Worm (Caenorhabditis elegans): ENCODE results near the gene K03A1.4.

ce11 chrX:7271968-7272367 is 26.6 kb downstream of the K03A1.4 start, which contains the start of gene F46H5.11:
- no peak for TF ChIP-seq ama-1 (optimal IDR thresholded peaks at IDR 0.05)
- no peak for TF ChIP-seq tbx-11 (GFP tag; IDR thresholded peaks at IDR 0.05)
- TF ChIP-seq ceh-13 (GFP tag; optimal IDR thresholded peaks at IDR 0.05), result no peak
- no peak for TF ChIP-seq hmg-4 (GFP tag; optimal IDR thresholded peaks at IDR 0.05)
- no peak for TF ChIP-seq ceh-36 (tag; optimal IDR thresholded peaks at IDR 0.05)
- no peak for TF ChIP-seq scrt-1 (GFP tag; IDR thresholded peaks at IDR 0.05)
- TF ChIP-seq flt-1 (GFP tag; IDR thresholded peaks at IDR 0.05), result no peak
- TF ChIP-seq ets-7 (tag; optimal IDR thresholded peaks at IDR 0.05), result no peak
- no peak for TF ChIP-seq F13C5.2 (tag; optimal IDR thresholded peaks at IDR 0.05)
- no peak for TF ChIP-seq tbx-37 (GFP tag; conservative IDR thresholded peaks at IDR 0.05)
- TF ChIP-seq B0310.2 (tag; optimal IDR thresholded peaks at IDR 0.05), result no peak
- no peak for TF ChIP-seq sea-1 (GFP tag; conservative IDR thresholded peaks at IDR 0.05)

All from whole organism, early embryonic.